Worm (Caenorhabditis elegans): Measurements from ENCODE around the gene cpg-24.

- TF ChIP-seq him-1 (tag; optimal IDR thresholded peaks at IDR 0.05) (no peak), dao-5 (tag; optimal IDR thresholded peaks at IDR 0.05) (no peak), W03F9.2 (tag; optimal IDR thresholded peaks at IDR 0.05) (no peak)
Observed at ce11 chrIV:1649349-1649748, 17.6 kb downstream of the cpg-24 start.

Measured in whole organism, L4/young adult.